Worm (Caenorhabditis elegans) whole organism, early embryonic: Measurements from ENCODE around the gene fbxb-87.

ENCODE experiments used
- B0310.2 ChIP-seq: sonication (generic microtip); optimal IDR thresholded peaks from 2 replicates; lab custom pipeline; 2016; ENCODE audit warnings: mild to moderate bottlenecking, missing genetic modification characterization, missing compliant biosample characterization
- aly-1 ChIP-seq: sonication (generic microtip); optimal IDR thresholded peaks from 2 replicates; lab custom pipeline; 2016; ENCODE audit warnings: missing genetic modification characterization, missing compliant biosample characterization
- ama-1 ChIP-seq: fragments of 150-350 bp; optimal IDR thresholded peaks from 2 replicates; lab custom pipeline; 2014
- ceh-13 ChIP-seq: fragments of 200-800 bp; sonication (Bioruptor generic); optimal IDR thresholded peaks from 2 replicates; lab custom pipeline; 2018; ENCODE audit warnings: mild to moderate bottlenecking, missing genetic modification characterization, missing compliant biosample characterization
- flt-1 ChIP-seq: fragments of 200-800 bp; sonication (Bioruptor generic); IDR thresholded peaks from 2 replicates; pipeline ENCODE4 v1.3.6; 2022; ENCODE audit warnings: missing genetic modification characterization, missing compliant biosample characterization
- hmbx-1 ChIP-seq: sonication (generic microtip); optimal IDR thresholded peaks from 2 replicates; lab custom pipeline; 2016; ENCODE audit warnings: mild to moderate bottlenecking, missing genetic modification characterization, missing compliant biosample characterization
- hnd-1 ChIP-seq: sonication (generic microtip); optimal IDR thresholded peaks from 2 replicates; lab custom pipeline; 2016; ENCODE audit warnings: missing genetic modification characterization, missing compliant biosample characterization
- tbx-11 ChIP-seq: fragments of 200-800 bp; sonication (Bioruptor generic); IDR thresholded peaks from 2 replicates; pipeline ENCODE4 v1.3.6; 2022; ENCODE audit warnings: missing genetic modification characterization, missing compliant biosample characterization
- tra-4 ChIP-seq: sonication (generic microtip); optimal IDR thresholded peaks from 2 replicates; lab custom pipeline; 2017; ENCODE audit warnings: missing genetic modification characterization, missing compliant biosample characterization

DNA sequence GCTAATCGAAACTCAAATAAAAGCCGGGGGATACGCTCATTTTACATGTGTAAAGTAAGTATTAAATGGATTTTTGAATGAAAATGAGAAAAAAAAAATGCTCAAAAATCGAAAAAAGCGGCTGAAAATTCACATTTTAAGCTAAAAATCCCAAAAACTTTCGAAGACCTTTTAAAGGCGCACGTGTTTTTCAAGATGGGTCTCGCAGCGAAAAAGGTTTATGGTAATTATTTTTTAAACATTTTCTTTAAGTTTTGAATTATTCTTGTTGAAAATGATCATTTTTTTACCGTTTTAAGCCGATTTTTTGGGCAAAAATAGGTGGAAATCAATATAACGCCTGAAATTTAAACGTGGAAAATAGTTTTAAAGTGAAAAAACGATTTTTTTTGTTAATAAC, 24.2 kb upstream of the fbxb-87 start:
- TF ChIP-seq ama-1 (lab: Kevin White, UChicago) (no peak), tra-4 (tag; lab: Kevin White, UChicago) (no peak), hnd-1 (no peak), B0310.2 (no peak), flt-1 (GFP tag; lab: Robert Waterston, UW) (no peak), tbx-11 (no peak), ceh-13 (no peak), hmbx-1 (tag; lab: Kevin White, UChicago) (no peak), aly-1 (tag; lab: Kevin White, UChicago) (no peak)
